Worm (Caenorhabditis elegans): ENCODE results near the gene tac-1.

The tac-1 gene

DNA sequence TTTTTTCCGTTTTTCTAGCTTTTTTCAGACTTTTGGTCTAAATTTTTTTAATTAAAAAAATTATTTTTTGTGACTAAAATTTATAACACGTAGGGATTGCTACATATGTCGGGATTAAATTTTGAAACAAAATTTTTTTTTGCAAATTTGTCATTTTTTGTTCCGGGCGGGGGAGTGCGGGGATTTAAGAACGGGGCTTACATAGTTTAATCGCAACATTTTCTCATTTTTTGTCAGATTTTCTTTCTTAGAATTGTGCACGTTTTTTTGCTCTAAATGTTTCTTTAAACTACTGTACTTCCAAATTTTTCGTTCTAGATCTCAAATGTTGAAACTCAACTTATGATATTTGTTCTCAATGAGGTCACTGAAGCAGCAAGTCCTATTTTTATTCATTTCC lies 37.1 kb upstream of the tac-1 start, which contains the start of gene Y54E2A.10:
Y54E2A.10 (plus strand) TSS at position 301 of the 400 bp plus-strand sequence.
- TF ChIP-seq che-1 (tag; optimal IDR thresholded peaks at IDR 0.05) (no peak), zip-5 (tag; optimal IDR thresholded peaks at IDR 0.05) (no peak)

- TF ChIP-seq hlh-30 (tag; optimal IDR thresholded peaks at IDR 0.05; ENCODE audit: insufficient read depth) (no peak), ceh-18 (tag; optimal IDR thresholded peaks at IDR 0.05) (no peak), sox-4 (tag; optimal IDR thresholded peaks at IDR 0.05) (no peak), madf-2 (tag; optimal IDR thresholded peaks at IDR 0.05) (no peak), C08G9.2 (tag; optimal IDR thresholded peaks at IDR 0.05) (no peak), ceh-30 (tag; optimal IDR thresholded peaks at IDR 0.05) (no peak), ets-4 (tag; optimal IDR thresholded peaks at IDR 0.05) (no peak), sox-2 (GFP tag; IDR thresholded peaks at IDR 0.05) (no peak), C38D4.7 (GFP tag; optimal IDR thresholded peaks at IDR 0.05) (no peak), tbx-2 (tag; optimal IDR thresholded peaks at IDR 0.05) (no peak), unc-86 (tag; optimal IDR thresholded peaks at IDR 0.05) (no peak), ceh-45 (GFP tag; IDR thresholded peaks at IDR 0.05) (no peak), rnt-1 (tag; optimal IDR thresholded peaks at IDR 0.05) (no peak), ceh-24 (tag; optimal IDR thresholded peaks at IDR 0.05) (no peak), pax-1 (tag; optimal IDR thresholded peaks at IDR 0.05) (no peak), Y22D7AL.16 (tag; optimal IDR thresholded peaks at IDR 0.05) (no peak), ceh-6 (GFP tag; optimal IDR thresholded peaks at IDR 0.05) (no peak), fkh-6 (tag; optimal IDR thresholded peaks at IDR 0.05) (no peak), unc-3 (GFP tag; conservative IDR thresholded peaks at IDR 0.05) (no peak), unc-3 (tag; optimal IDR thresholded peaks at IDR 0.05) (no peak)
These were observed 32.2 kb upstream of the tac-1 start, which contains the start of gene Y54E2A.9 for ce11 chrII:14785906-14786305. Y54E2A.9 (minus strand) TSS chrII:14786006.

DNA sequence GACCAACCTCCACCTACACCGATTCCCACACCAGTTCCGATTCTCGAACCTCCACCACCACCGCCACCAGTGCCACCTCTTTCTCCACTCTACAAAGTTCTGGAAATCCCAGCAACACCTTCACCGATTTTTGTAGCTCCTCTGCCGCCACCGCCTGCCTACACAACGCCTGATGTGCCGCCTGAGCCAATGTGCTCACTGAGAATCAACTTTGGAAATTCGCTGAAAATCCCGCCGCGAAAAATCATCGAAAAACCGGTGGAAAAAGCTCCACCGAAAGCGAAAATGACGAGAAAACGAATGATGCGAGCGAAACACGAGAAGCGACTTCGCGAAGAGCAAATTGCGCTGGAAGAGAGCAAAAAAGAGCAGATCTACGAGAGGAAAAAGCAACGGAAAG lies 26.2 kb upstream of the tac-1 start:
- TF ChIP-seq odd-2 (tag; optimal IDR thresholded peaks at IDR 0.05), result no peak
- no peak for TF ChIP-seq npax-4 (tag; optimal IDR thresholded peaks at IDR 0.05)
- TF ChIP-seq lim-6 (tag; optimal IDR thresholded peaks at IDR 0.05), result no peak
- TF ChIP-seq ceh-30 (tag; optimal IDR thresholded peaks at IDR 0.05), result no peak
- no peak for TF ChIP-seq ceh-6 (GFP tag; optimal IDR thresholded peaks at IDR 0.05)
- no peak for TF ChIP-seq ets-4 (tag; optimal IDR thresholded peaks at IDR 0.05)
- TF ChIP-seq hlh-13 (GFP tag; optimal IDR thresholded peaks at IDR 0.05), result no peak
- TF ChIP-seq eyg-1 (tag; optimal IDR thresholded peaks at IDR 0.05), result no peak
- no peak for TF ChIP-seq ztf-16 (tag; optimal IDR thresholded peaks at IDR 0.05)
- TF ChIP-seq rnt-1 (tag; optimal IDR thresholded peaks at IDR 0.05), result no peak
- no peak for TF ChIP-seq hlh-8 (tag; optimal IDR thresholded peaks at IDR 0.05)
- TF ChIP-seq ahr-1 (tag; optimal IDR thresholded peaks at IDR 0.05), result no peak
- no peak for TF ChIP-seq tbx-2 (tag; optimal IDR thresholded peaks at IDR 0.05)

DNA sequence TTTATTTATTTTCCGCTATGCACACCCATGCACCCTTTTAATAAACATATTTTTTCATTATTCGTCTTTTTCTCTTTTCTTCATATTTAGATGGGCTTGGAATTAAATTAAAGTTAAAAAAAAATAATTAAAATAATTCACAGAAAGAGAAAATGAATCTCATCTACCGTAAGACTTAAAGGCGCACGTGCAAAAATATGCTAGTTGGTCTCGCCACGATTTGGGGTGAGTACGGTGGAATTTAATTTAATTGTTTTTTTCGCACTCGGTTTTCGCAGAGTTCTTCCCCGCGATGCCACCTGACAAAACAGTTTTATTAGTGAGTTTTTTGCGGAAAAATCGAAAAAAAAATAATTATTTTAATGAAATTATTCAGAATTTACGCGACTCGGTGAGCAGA lies 24.4 kb upstream of the tac-1 start, which contains the start of gene Y54E2A.8:
Y54E2A.8 (plus strand) TSS at position 254 of the 400 bp plus-strand sequence.
- TF ChIP-seq ceh-19 (GFP tag; optimal IDR thresholded peaks at IDR 0.05) (no peak), ahr-1 (tag; optimal IDR thresholded peaks at IDR 0.05) (no peak), hlh-8 (tag; optimal IDR thresholded peaks at IDR 0.05) (no peak), dmd-4 (tag; optimal IDR thresholded peaks at IDR 0.05; ENCODE audit: borderline replicate concordance) (no peak), pha-4 (tag; optimal IDR thresholded peaks at IDR 0.05) (no peak), fkh-10 (GFP tag; optimal IDR thresholded peaks at IDR 0.05) (no peak), unc-55 (GFP tag; optimal IDR thresholded peaks at IDR 0.05) (no peak), ref-2 (tag; optimal IDR thresholded peaks at IDR 0.05) (no peak), unc-86 (tag; optimal IDR thresholded peaks at IDR 0.05) (no peak), eyg-1 (tag; optimal IDR thresholded peaks at IDR 0.05) (no peak), ceh-30 (tag; optimal IDR thresholded peaks at IDR 0.05) (no peak), fkh-6 (tag; optimal IDR thresholded peaks at IDR 0.05) (no peak)
